Fruit fly (Drosophila melanogaster) whole organism, embryonic: ENCODE data around the gene CG43922.

Source experiments
- Abd-B ChIP-seq: fragments of 200-800 bp; sonication (Bioruptor generic); optimal IDR thresholded peaks from 2 replicates; lab custom pipeline; 2018; ENCODE audit warnings: missing biosample characterization, mild to moderate bottlenecking, missing genetic modification characterization, moderate library complexity
- CG10209 ChIP-seq: fragments of 200-800 bp; sonication (Bioruptor generic); optimal IDR thresholded peaks from 3 replicates; lab custom pipeline; 2017; ENCODE audit warnings: missing biosample characterization, mild to moderate bottlenecking, missing genetic modification characterization, missing genetic modification reagents
- CG10431 ChIP-seq: fragments of 200-800 bp; sonication (Bioruptor generic); optimal IDR thresholded peaks from 3 replicates; lab custom pipeline; 2018; ENCODE audit warnings: missing biosample characterization, mild to moderate bottlenecking, missing genetic modification characterization
- CG11247 ChIP-seq: fragments of 200-800 bp; sonication (Bioruptor generic); IDR thresholded peaks from 2 replicates; pipeline ENCODE4 v1.3.6; 2022; ENCODE audit warnings: missing biosample characterization, missing genetic modification characterization
- CG11398 ChIP-seq: fragments of 200-800 bp; sonication (Bioruptor generic); optimal IDR thresholded peaks from 2 replicates; lab custom pipeline; 2016; ENCODE audit warnings: missing biosample characterization, missing genetic modification characterization
- CG11696 ChIP-seq: fragments of 200-800 bp; sonication (Bioruptor generic); IDR thresholded peaks from 2 replicates; pipeline ENCODE4 v1.3.6; 2022; ENCODE audit warnings: missing biosample characterization, missing genetic modification characterization
- CG12071 ChIP-seq: fragments of 200-800 bp; sonication (Bioruptor generic); optimal IDR thresholded peaks from 3 replicates; lab custom pipeline; 2018; ENCODE audit warnings: missing biosample characterization, mild to moderate bottlenecking, missing genetic modification characterization
- CG14050 ChIP-seq: fragments of 200-800 bp; sonication (Bioruptor generic); IDR thresholded peaks from 3 replicates; pipeline ENCODE4 v1.3.6; 2022; ENCODE audit warnings: missing biosample characterization, missing genetic modification characterization
- CG16863 ChIP-seq: fragments of 200-800 bp; sonication (Bioruptor generic); optimal IDR thresholded peaks from 3 replicates; lab custom pipeline; 2016; ENCODE audit warnings: missing biosample characterization, missing genetic modification characterization
- CG17385 ChIP-seq: fragments of 200-800 bp; sonication (Bioruptor generic); optimal IDR thresholded peaks from 3 replicates; lab custom pipeline; 2018; ENCODE audit warnings: missing biosample characterization, mild to moderate bottlenecking, missing genetic modification characterization
- CG18599 ChIP-seq: fragments of 200-800 bp; sonication (Bioruptor generic); optimal IDR thresholded peaks from 3 replicates; lab custom pipeline; 2017; ENCODE audit warnings: missing biosample characterization, missing genetic modification characterization, mild to moderate bottlenecking, moderate library complexity, missing genetic modification reagents
- CG31441 ChIP-seq: fragments of 200-800 bp; sonication (Bioruptor generic); IDR thresholded peaks from 2 replicates; pipeline ENCODE4 v1.3.6; 2022; ENCODE audit warnings: missing biosample characterization, missing genetic modification characterization
- CG42726 ChIP-seq: fragments of 200-800 bp; sonication (Bioruptor generic); IDR thresholded peaks from 2 replicates; pipeline ENCODE4 v1.3.6; 2022; ENCODE audit warnings: missing biosample characterization, missing genetic modification characterization; ENCODE audit not compliant: partially characterized antibody
- CG4328 ChIP-seq: fragments of 200-800 bp; sonication (Bioruptor generic); optimal IDR thresholded peaks from 3 replicates; lab custom pipeline; 2017; ENCODE audit warnings: missing biosample characterization, missing genetic modification reagents, missing genetic modification characterization
- CG4707 ChIP-seq: fragments of 200-800 bp; sonication (Bioruptor generic); optimal IDR thresholded peaks from 2 replicates; lab custom pipeline; 2018; ENCODE audit warnings: missing biosample characterization, mild to moderate bottlenecking, missing genetic modification characterization, moderate library complexity
- CG6654 ChIP-seq: fragments of 200-800 bp; sonication (Bioruptor generic); optimal IDR thresholded peaks from 2 replicates; lab custom pipeline; 2017; ENCODE audit warnings: missing biosample characterization, mild to moderate bottlenecking, missing genetic modification characterization
- CG8089 ChIP-seq: fragments of 200-800 bp; sonication (Bioruptor generic); optimal IDR thresholded peaks from 3 replicates; lab custom pipeline; 2016; ENCODE audit warnings: missing biosample characterization, missing genetic modification characterization
- CG9817 ChIP-seq: fragments of 200-800 bp; sonication (Bioruptor generic); optimal IDR thresholded peaks from 2 replicates; lab custom pipeline; 2018; ENCODE audit warnings: missing biosample characterization, mild to moderate bottlenecking, missing genetic modification characterization, moderate library complexity
- Chrac-16 ChIP-seq: fragments of 200-800 bp; sonication (Bioruptor generic); optimal IDR thresholded peaks from 3 replicates; lab custom pipeline; 2016; ENCODE audit warnings: missing biosample characterization, missing genetic modification characterization
- CrebB ChIP-seq: fragments of 200-800 bp; sonication (Bioruptor generic); optimal IDR thresholded peaks from 3 replicates; lab custom pipeline; 2018; ENCODE audit warnings: missing biosample characterization, mild to moderate bottlenecking, missing genetic modification characterization
- Drgx ChIP-seq: fragments of 200-800 bp; sonication (Bioruptor generic); IDR thresholded peaks from 2 replicates; pipeline ENCODE4 v1.3.6; 2022; ENCODE audit warnings: missing biosample characterization, missing genetic modification characterization
- Fer2 ChIP-seq: fragments of 200-800 bp; sonication (Bioruptor generic); optimal IDR thresholded peaks from 2 replicates; lab custom pipeline; 2018; ENCODE audit warnings: missing biosample characterization, mild to moderate bottlenecking, missing genetic modification characterization, moderate library complexity
- Jarid2 ChIP-seq: fragments of 200-800 bp; sonication (Bioruptor generic); optimal IDR thresholded peaks from 3 replicates; lab custom pipeline; 2017; ENCODE audit warnings: mild to moderate bottlenecking, missing biosample characterization, missing genetic modification reagents, missing genetic modification characterization
- Lhr ChIP-seq: fragments of 200-800 bp; sonication (Bioruptor generic); optimal IDR thresholded peaks from 3 replicates; lab custom pipeline; 2017; ENCODE audit warnings: mild to moderate bottlenecking, missing biosample characterization, missing genetic modification reagents, missing genetic modification characterization
- Mrtf ChIP-seq: fragments of 200-800 bp; sonication (Bioruptor generic); IDR thresholded peaks from 3 replicates; pipeline ENCODE4 v1.3.6; 2022; ENCODE audit warnings: missing biosample characterization, missing genetic modification characterization
- Six4 ChIP-seq: fragments of 200-800 bp; sonication (Bioruptor generic); optimal IDR thresholded peaks from 2 replicates; lab custom pipeline; 2016; ENCODE audit warnings: missing biosample characterization, missing genetic modification characterization
- Xrp1 ChIP-seq: fragments of 200-800 bp; sonication (Bioruptor generic); IDR thresholded peaks from 2 replicates; pipeline ENCODE4 v1.3.6; 2022; ENCODE audit warnings: missing biosample characterization, missing genetic modification characterization
- al ChIP-seq: fragments of 200-800 bp; sonication (Bioruptor generic); IDR thresholded peaks from 2 replicates; pipeline ENCODE4 v1.3.6; 2022; ENCODE audit warnings: missing biosample characterization, missing genetic modification characterization
- amos ChIP-seq: fragments of 200-800 bp; sonication (Bioruptor generic); IDR thresholded peaks from 2 replicates; pipeline ENCODE4 v1.3.6; 2022; ENCODE audit warnings: missing biosample characterization, missing genetic modification characterization; ENCODE audit not compliant: partially characterized antibody
- aop ChIP-seq: fragments of 200-800 bp; sonication (Bioruptor generic); IDR thresholded peaks from 2 replicates; pipeline ENCODE4 v1.3.6; 2022; ENCODE audit warnings: missing biosample characterization, missing genetic modification characterization
- ara ChIP-seq: fragments of 200-800 bp; sonication (Bioruptor generic); IDR thresholded peaks from 2 replicates; pipeline ENCODE4 v1.3.6; 2022; ENCODE audit warnings: missing biosample characterization, missing genetic modification characterization
- ase ChIP-seq: fragments of 200-800 bp; sonication (Bioruptor generic); IDR thresholded peaks from 3 replicates; pipeline ENCODE4 v1.3.6; 2022; ENCODE audit warnings: missing biosample characterization, missing genetic modification characterization
- ato ChIP-seq: fragments of 200-800 bp; sonication (Bioruptor generic); IDR thresholded peaks from 2 replicates; pipeline ENCODE4 v1.3.6; 2022; ENCODE audit warnings: missing biosample characterization, missing genetic modification characterization; ENCODE audit not compliant: partially characterized antibody
- az2 ChIP-seq: fragments of 200-800 bp; sonication (Bioruptor generic); optimal IDR thresholded peaks from 3 replicates; lab custom pipeline; 2016; ENCODE audit warnings: missing biosample characterization, missing genetic modification characterization
- crol ChIP-seq: fragments of 200-800 bp; sonication (Bioruptor generic); IDR thresholded peaks from 2 replicates; pipeline ENCODE4 v1.3.6; 2022; ENCODE audit warnings: missing biosample characterization, missing genetic modification characterization
- fru ChIP-seq: fragments of >200 bp; optimal IDR thresholded peaks from 2 replicates; lab custom pipeline; 2017
- grn ChIP-seq: fragments of 200-800 bp; sonication (Bioruptor generic); optimal IDR thresholded peaks from 3 replicates; lab custom pipeline; 2017; ENCODE audit warnings: missing biosample characterization, missing genetic modification characterization
- gsb-n ChIP-seq: fragments of 200-800 bp; sonication (Bioruptor generic); optimal IDR thresholded peaks from 3 replicates; lab custom pipeline; 2018; ENCODE audit warnings: missing biosample characterization, mild to moderate bottlenecking, missing genetic modification characterization
- ken ChIP-seq: fragments of 200-800 bp; sonication (Bioruptor generic); IDR thresholded peaks from 3 replicates; pipeline ENCODE4 v1.3.6; 2022; ENCODE audit warnings: missing biosample characterization, missing genetic modification characterization
- lola ChIP-seq, 3 experiments: fragments of >200 bp in 2 of 3; fragments of 200-800 bp in 1 of 3; sonication (Bioruptor generic) in 1 of 3; optimal IDR thresholded peaks; 2 replicates each; lab custom pipeline; 2017 to 2019; ENCODE audit warnings: missing biosample characterization in 3 of 3, missing genetic modification characterization in 3 of 3, mild to moderate bottlenecking in 1 of 3, moderate library complexity in 1 of 3
- nau ChIP-seq: fragments of 200-800 bp; sonication (Bioruptor generic); optimal IDR thresholded peaks from 3 replicates; lab custom pipeline; 2017; ENCODE audit warnings: missing biosample characterization, mild to moderate bottlenecking, missing genetic modification characterization, missing genetic modification reagents
- nerfin-1 ChIP-seq: fragments of 200-800 bp; sonication (Bioruptor generic); optimal IDR thresholded peaks from 3 replicates; lab custom pipeline; 2019; ENCODE audit warnings: missing biosample characterization, mild to moderate bottlenecking, missing genetic modification characterization, moderate library complexity
- sc ChIP-seq, 3 experiments: fragments of >200 bp in 2 of 3; fragments of 200-800 bp in 1 of 3; sonication (Bioruptor generic) in 1 of 3; optimal IDR thresholded peaks; 2 replicates in 2 of 3; 3 replicates in 1 of 3; lab custom pipeline; 2017; ENCODE audit warnings: mild to moderate bottlenecking in 1 of 3, missing biosample characterization in 1 of 3, missing genetic modification characterization in 1 of 3, missing genetic modification reagents in 1 of 3
- sens-2 ChIP-seq: fragments of 200-800 bp; sonication (Bioruptor generic); IDR thresholded peaks from 2 replicates; pipeline ENCODE4 v1.3.6; 2022; ENCODE audit warnings: missing biosample characterization, missing genetic modification characterization
- sna ChIP-seq: fragments of 200-800 bp; sonication (Bioruptor generic); IDR thresholded peaks from 2 replicates; pipeline ENCODE4 v1.3.6; 2022; ENCODE audit warnings: missing biosample characterization, missing genetic modification characterization; ENCODE audit not compliant: partially characterized antibody
- tll ChIP-seq, 2 experiments: fragments of 200-800 bp in 1 of 2; fragments of >200 bp in 1 of 2; sonication (Bioruptor generic) in 1 of 2; optimal IDR thresholded peaks; 2 replicates each; lab custom pipeline; 2017 to 2019; ENCODE audit warnings: missing biosample characterization in 2 of 2, missing genetic modification characterization in 2 of 2, mild to moderate bottlenecking in 1 of 2, moderate library complexity in 1 of 2
- yki ChIP-seq: fragments of >200 bp; optimal IDR thresholded peaks from 3 replicates; lab custom pipeline; 2018

The CG43922 gene

DNA sequence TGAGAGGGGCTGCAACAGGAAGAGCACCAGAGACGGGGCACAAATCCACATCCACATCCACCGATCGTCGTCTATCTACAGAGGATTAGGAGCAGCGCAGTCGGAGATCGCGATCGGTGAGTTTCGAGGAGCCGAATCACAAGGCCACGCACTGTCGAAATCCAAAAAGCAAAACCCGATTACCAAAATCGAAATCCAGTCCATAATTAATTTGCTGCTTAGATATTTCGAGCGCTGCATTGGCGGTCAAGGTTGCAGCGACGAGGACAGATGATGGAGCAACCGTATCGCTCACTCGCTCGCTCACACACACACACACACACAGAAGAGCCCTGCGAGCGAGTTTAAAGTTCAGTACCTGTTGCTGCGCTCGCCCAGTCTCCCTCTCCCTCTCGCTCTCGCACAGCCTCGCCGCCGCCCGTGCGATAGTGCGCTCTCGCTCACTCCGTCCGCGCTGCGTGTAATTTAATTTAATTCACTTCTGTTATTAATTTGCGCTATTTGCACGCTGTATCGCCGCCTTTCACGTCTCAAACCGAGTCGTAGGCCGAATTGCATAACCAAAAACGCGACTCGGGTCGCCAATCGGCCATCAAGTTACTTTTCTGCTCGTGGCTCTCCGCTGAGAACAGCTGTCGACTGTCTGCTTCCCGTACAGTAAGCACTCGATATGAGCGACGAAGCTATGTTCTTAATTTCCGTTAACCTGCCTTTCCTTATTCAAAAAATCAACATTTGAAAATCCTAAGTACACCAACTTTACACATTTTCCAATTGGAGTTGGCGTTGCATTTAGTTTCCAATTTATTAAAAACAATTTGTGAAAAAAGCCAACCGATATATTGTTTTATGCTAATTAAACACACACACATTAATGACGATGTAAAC is 30.7 kb upstream of the CG43922 start (continued):
- TF ChIP-seq Xrp1 (GFP tag; lab: Robert Waterston, UW) = peak; percentile 47; the same call in 1 of the 2 replicates
- no peak for TF ChIP-seq gsb-n (tag; lab: Kevin White, UChicago)
- TF ChIP-seq Chrac-16 (GFP tag; lab: Kevin White, UChicago) = peak; percentile 18
- TF ChIP-seq grn (GFP tag; lab: Kevin White, UChicago) = peak; percentile 67
- no peak for TF ChIP-seq CG4707 (GFP tag; lab: Kevin White, UChicago)
- peak; percentile 7 for TF ChIP-seq crol (GFP tag; lab: Robert Waterston, UW)
- no peak for TF ChIP-seq CG14050 (GFP tag; lab: Robert Waterston, UW)
- peak; percentile 32 for TF ChIP-seq CG17385 (GFP tag; lab: Kevin White, UChicago)
- no peak for TF ChIP-seq CG8089 (GFP tag; lab: Kevin White, UChicago)
- peak; percentile 40 for TF ChIP-seq CG16863
- TF ChIP-seq tll (GFP tag; optimal IDR thresholded peaks at IDR 0.05; lab: Kevin White, UChicago) = peak in 1 of 2 experiments; percentile 14
- 0 out of 2 replicates have a peak, but pooled peaks have one; percentile 15 for TF ChIP-seq ara (GFP tag; lab: Robert Waterston, UW)
- TF ChIP-seq nerfin-1 (tag; lab: Kevin White, UChicago) = no peak
- no peak for TF ChIP-seq CG4328 (GFP tag; lab: Kevin White, UChicago)
- no peak for TF ChIP-seq CG11696 (GFP tag; lab: Robert Waterston, UW)
- no peak for TF ChIP-seq Drgx
- TF ChIP-seq Jarid2 (GFP tag; lab: Kevin White, UChicago) = peak; percentile 33
- 0 out of 2 replicates have a peak, but pooled peaks have one; percentile 23 for TF ChIP-seq CG11247 (GFP tag; lab: Robert Waterston, UW)
- no peak for TF ChIP-seq CG10209 (GFP tag; lab: Kevin White, UChicago)
- TF ChIP-seq CrebB (tag; lab: Kevin White, UChicago) = no peak
- 0 out of 2 replicates have a peak, but pooled peaks have one; percentile 37 for TF ChIP-seq sens-2 (GFP tag; lab: Robert Waterston, UW)
- TF ChIP-seq lola (GFP tag; optimal IDR thresholded peaks at IDR 0.05; lab: Kevin White, UChicago) = peak in 1 of 3 experiments; percentile 5
- 0 out of 2 replicates have a peak, but pooled peaks have one; percentile 13 for TF ChIP-seq amos (GFP tag; lab: Robert Waterston, UW)
- no peak for TF ChIP-seq Lhr
- peak; percentile 23 for TF ChIP-seq Six4
- peak; percentile 40 for TF ChIP-seq CG9817 (tag; lab: Kevin White, UChicago)
- peak; percentile 33 for TF ChIP-seq az2 (GFP tag; lab: Kevin White, UChicago)
- no peak for TF ChIP-seq fru
- 0 out of 2 replicates have a peak, but pooled peaks have one; percentile 49 for TF ChIP-seq CG42726 (GFP tag; lab: Robert Waterston, UW)
- TF ChIP-seq yki (lab: Kevin White, UChicago) = no peak
- TF ChIP-seq sc (optimal IDR thresholded peaks at IDR 0.05; lab: Kevin White, UChicago) = no peak
- TF ChIP-seq sc (GFP tag; optimal IDR thresholded peaks at IDR 0.05; lab: Kevin White, UChicago) = peak; percentile 33
- no peak for TF ChIP-seq ato
- TF ChIP-seq ase = peak; percentile 55; the same call in 1 of the 3 replicates
- TF ChIP-seq Mrtf = no peak
- no peak for TF ChIP-seq Fer2 (tag; lab: Kevin White, UChicago)
- peak; percentile 6 for TF ChIP-seq CG12071 (GFP tag; lab: Kevin White, UChicago)
- peak; percentile 8; the same call in 1 of the 2 replicates for TF ChIP-seq CG31441 (GFP tag; lab: Robert Waterston, UW)
- no peak for TF ChIP-seq ken (GFP tag; lab: Robert Waterston, UW)
- no peak for TF ChIP-seq nau (GFP tag; lab: Kevin White, UChicago)
- TF ChIP-seq CG10431 (GFP tag; lab: Kevin White, UChicago) = no peak
- TF ChIP-seq CG6654 (GFP tag; lab: Kevin White, UChicago) = no peak
- no peak for TF ChIP-seq Abd-B (GFP tag; lab: Kevin White, UChicago)
- TF ChIP-seq CG18599 (GFP tag; lab: Kevin White, UChicago) = peak; percentile 58
- TF ChIP-seq aop (GFP tag; lab: Robert Waterston, UW) = no peak
- TF ChIP-seq CG11398 (GFP tag; lab: Kevin White, UChicago) = no peak
- peak; percentile 18; the same call in 1 of the 2 replicates for TF ChIP-seq al (GFP tag; lab: Robert Waterston, UW)
- TF ChIP-seq sna (GFP tag; lab: Robert Waterston, UW) = peak; percentile 15; the same call in 1 of the 2 replicates
